Worm (Caenorhabditis elegans) whole organism, young adult: Measurements from ENCODE around the gene T08A11.1.

Source experiments
- B0261.1 ChIP-seq: sonication (generic microtip); optimal IDR thresholded peaks from 2 replicates; lab custom pipeline; 2016; ENCODE audit warnings: mild to moderate bottlenecking, missing genetic modification characterization, moderate library complexity, missing compliant biosample characterization
- F39B2.1 ChIP-seq: fragments of 200-800 bp; sonication (Bioruptor generic); IDR thresholded peaks from 2 replicates; pipeline ENCODE4 v1.3.6; 2022; ENCODE audit warnings: missing genetic modification reagents, missing genetic modification characterization, missing compliant biosample characterization
- ama-1 ChIP-seq, 3 experiments: fragments of 150-350 bp in 1 of 3; sonication (generic microtip) in 2 of 3; optimal IDR thresholded peaks; 2 replicates each; lab custom pipeline; 2014 to 2018; ENCODE audit warnings: missing biosample characterization in 2 of 3, missing genetic modification characterization in 2 of 3, missing genetic modification reagents in 2 of 3
- ceh-27 ChIP-seq: fragments of 200-800 bp; sonication (Bioruptor generic); optimal IDR thresholded peaks from 2 replicates; lab custom pipeline; 2018; ENCODE audit warnings: mild to moderate bottlenecking, missing genetic modification characterization, moderate library complexity, missing compliant biosample characterization
- efl-1 ChIP-seq: fragments of 150-350 bp; optimal IDR thresholded peaks from 2 replicates; lab custom pipeline; 2014; ENCODE audit warnings: missing biosample characterization, missing genetic modification reagents, missing genetic modification characterization
- egl-44 ChIP-seq: fragments of 200-800 bp; sonication (Bioruptor generic); IDR thresholded peaks from 2 replicates; pipeline ENCODE4 v1.3.6; 2022; ENCODE audit warnings: missing genetic modification reagents, missing genetic modification characterization, missing compliant biosample characterization
- gei-17 ChIP-seq: fragments of 200-800 bp; sonication (Bioruptor generic); optimal IDR thresholded peaks from 2 replicates; lab custom pipeline; 2018; ENCODE audit warnings: mild to moderate bottlenecking, missing genetic modification characterization, missing compliant biosample characterization
- nfya-2 ChIP-seq: fragments of 200-800 bp; sonication (Bioruptor generic); IDR thresholded peaks from 2 replicates; pipeline ENCODE4 v1.3.6; 2022; ENCODE audit warnings: missing genetic modification reagents, missing genetic modification characterization, missing compliant biosample characterization
- pha-4 ChIP-seq: fragments of 150-350 bp; sonication (generic microtip); optimal IDR thresholded peaks from 2 replicates; lab custom pipeline; 2014; ENCODE audit warnings: missing biosample characterization, missing genetic modification reagents, missing genetic modification characterization

DNA sequence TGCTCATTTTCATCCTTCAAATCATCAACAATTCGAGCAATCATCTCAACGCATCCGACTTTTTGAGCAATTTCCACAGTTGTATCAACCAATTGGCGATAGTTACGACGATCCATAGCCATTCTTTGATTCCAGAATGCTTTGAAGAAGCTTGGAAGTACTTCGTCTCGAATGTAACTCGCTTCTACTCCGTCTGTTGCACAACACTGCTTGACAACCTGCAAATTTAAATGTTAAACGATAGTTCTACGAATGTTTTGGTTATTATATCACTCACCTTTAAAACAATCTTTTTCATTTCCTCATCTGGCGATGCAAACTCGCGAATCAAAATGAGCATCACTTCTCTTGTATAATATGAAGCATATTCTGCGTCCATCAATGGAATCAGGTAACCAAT is 2.9 kb upstream of the T08A11.1 start:
- TF ChIP-seq F39B2.1 (no peak), ama-1 (optimal IDR thresholded peaks at IDR 0.05; lab: Kevin White, UChicago) (no peak), ama-1 (GFP tag; optimal IDR thresholded peaks at IDR 0.05; lab: Kevin White, UChicago) (no peak), nfya-2 (GFP tag; lab: Robert Waterston, UW) (no peak), gei-17 (GFP tag; lab: Kevin White, UChicago) (no peak), efl-1 (GFP tag; lab: Kevin White, UChicago) (no peak), egl-44 (GFP tag; lab: Robert Waterston, UW) (no peak), ceh-27 (GFP tag; lab: Kevin White, UChicago) (no peak), B0261.1 (tag; lab: Kevin White, UChicago) (no peak), pha-4 (tag; lab: Kevin White, UChicago) (no peak)
